Worm (Caenorhabditis elegans) whole organism, L3 larva: ENCODE measurements around the gene arrd-10.
A peak's percentile ranks its signal among the peaks of the same experiment; 100 is the strongest.

Source experiments
- R02D3.7 ChIP-seq: fragments of 150-350 bp; optimal IDR thresholded peaks from 2 replicates; lab custom pipeline; 2014; ENCODE audit warnings: missing biosample characterization, missing genetic modification characterization
- ZK546.5 ChIP-seq: sonication (generic microtip); optimal IDR thresholded peaks from 2 replicates; lab custom pipeline; 2017; ENCODE audit warnings: missing biosample characterization, missing genetic modification characterization
- aly-2 ChIP-seq: fragments of 150-350 bp; optimal IDR thresholded peaks from 2 replicates; lab custom pipeline; 2014; ENCODE audit warnings: missing biosample characterization, missing genetic modification characterization
- ama-1 ChIP-seq: fragments of 150-350 bp; optimal IDR thresholded peaks from 2 replicates; lab custom pipeline; 2018
- ceh-28 ChIP-seq: fragments of 150-350 bp; optimal IDR thresholded peaks from 2 replicates; lab custom pipeline; 2014; ENCODE audit warnings: missing biosample characterization, missing genetic modification reagents, missing genetic modification characterization
- ceh-82 ChIP-seq: fragments of 150-350 bp; optimal IDR thresholded peaks from 2 replicates; lab custom pipeline; 2014; ENCODE audit warnings: missing biosample characterization, missing genetic modification characterization
- ceh-9 ChIP-seq: sonication (generic microtip); optimal IDR thresholded peaks from 2 replicates; lab custom pipeline; 2018; ENCODE audit warnings: missing biosample characterization, missing genetic modification characterization
- egl-27 ChIP-seq: sonication (generic microtip); optimal IDR thresholded peaks from 4 replicates; lab custom pipeline; 2017; ENCODE audit warnings: missing biosample characterization, missing genetic modification reagents, missing genetic modification characterization
- egl-5 ChIP-seq: fragments of 150-350 bp; optimal IDR thresholded peaks from 2 replicates; lab custom pipeline; 2017; ENCODE audit warnings: missing biosample characterization, missing genetic modification reagents, missing genetic modification characterization, inconsistent platforms
- elt-1 ChIP-seq: fragments of 150-350 bp; optimal IDR thresholded peaks from 2 replicates; lab custom pipeline; 2014; ENCODE audit warnings: missing biosample characterization, missing genetic modification characterization
- elt-3 ChIP-seq, 3 experiments: fragments of 150-350 bp in 1 of 3; sonication (generic microtip) in 2 of 3; optimal IDR thresholded peaks; 2 replicates in 2 of 3; 4 replicates in 1 of 3; lab custom pipeline; 2014 to 2017; ENCODE audit warnings: missing biosample characterization in 3 of 3, missing genetic modification characterization in 3 of 3
- fkh-2 ChIP-seq: fragments of 150-350 bp; optimal IDR thresholded peaks from 2 replicates; lab custom pipeline; 2014; ENCODE audit warnings: missing biosample characterization, missing genetic modification reagents, missing genetic modification characterization
- jun-1 ChIP-seq: fragments of 150-350 bp; optimal IDR thresholded peaks from 2 replicates; lab custom pipeline; 2014; ENCODE audit warnings: missing biosample characterization, missing genetic modification reagents, missing genetic modification characterization
- lin-15B ChIP-seq: fragments of 150-350 bp; optimal IDR thresholded peaks from 2 replicates; lab custom pipeline; 2014; ENCODE audit warnings: missing biosample characterization, missing genetic modification characterization
- lin-39 ChIP-seq: fragments of 150-350 bp; optimal IDR thresholded peaks from 2 replicates; lab custom pipeline; 2018; ENCODE audit warnings: missing biosample characterization, missing genetic modification reagents, missing genetic modification characterization
- lsy-12 ChIP-seq: sonication (generic microtip); optimal IDR thresholded peaks from 2 replicates; lab custom pipeline; 2016; ENCODE audit warnings: mild to moderate bottlenecking, missing genetic modification characterization, missing compliant biosample characterization
- mdl-1 ChIP-seq: fragments of 150-350 bp; optimal IDR thresholded peaks from 2 replicates; lab custom pipeline; 2014; ENCODE audit warnings: missing biosample characterization, missing genetic modification characterization
- mml-1 ChIP-seq: fragments of 150-350 bp; sonication (generic microtip); optimal IDR thresholded peaks from 3 replicates; lab custom pipeline; 2014; ENCODE audit warnings: missing biosample characterization, missing genetic modification characterization
- nfya-1 ChIP-seq: sonication (generic microtip); optimal IDR thresholded peaks from 2 replicates; lab custom pipeline; 2017; ENCODE audit warnings: missing genetic modification characterization, mild to moderate bottlenecking, missing compliant biosample characterization, antibody characterized with exemption, moderate library complexity; ENCODE audit not compliant: insufficient read depth
- nhr-11 ChIP-seq: fragments of 150-350 bp; optimal IDR thresholded peaks from 2 replicates; lab custom pipeline; 2014; ENCODE audit warnings: missing biosample characterization, missing genetic modification characterization
- nhr-12 ChIP-seq: fragments of 150-350 bp; optimal IDR thresholded peaks from 2 replicates; lab custom pipeline; 2014; ENCODE audit warnings: missing biosample characterization, missing genetic modification characterization
- nhr-23 ChIP-seq: fragments of 150-350 bp; optimal IDR thresholded peaks from 2 replicates; lab custom pipeline; 2014; ENCODE audit warnings: missing biosample characterization, missing genetic modification reagents, missing genetic modification characterization
- nhr-237 ChIP-seq: fragments of 150-350 bp; optimal IDR thresholded peaks from 2 replicates; lab custom pipeline; 2014; ENCODE audit warnings: missing biosample characterization, missing genetic modification characterization
- nhr-25 ChIP-seq: sonication (generic microtip); optimal IDR thresholded peaks from 2 replicates; lab custom pipeline; 2017; ENCODE audit warnings: missing biosample characterization, missing genetic modification characterization
- nhr-28 ChIP-seq: fragments of 150-350 bp; optimal IDR thresholded peaks from 2 replicates; lab custom pipeline; 2014; ENCODE audit warnings: missing biosample characterization, missing genetic modification characterization
- nhr-43 ChIP-seq: sonication (generic microtip); optimal IDR thresholded peaks from 2 replicates; lab custom pipeline; 2016; ENCODE audit warnings: mild to moderate bottlenecking, missing genetic modification characterization, missing compliant biosample characterization; ENCODE audit not compliant: poor library complexity, severe bottlenecking
- nhr-67 ChIP-seq: fragments of 150-350 bp; optimal IDR thresholded peaks from 2 replicates; lab custom pipeline; 2014; ENCODE audit warnings: missing biosample characterization, missing genetic modification characterization
- nhr-76 ChIP-seq: fragments of 150-350 bp; sonication (generic microtip); optimal IDR thresholded peaks from 5 replicates; lab custom pipeline; 2014; ENCODE audit warnings: missing biosample characterization, missing genetic modification characterization
- nhr-77 ChIP-seq: fragments of 150-350 bp; optimal IDR thresholded peaks from 2 replicates; lab custom pipeline; 2014; ENCODE audit warnings: missing biosample characterization, missing genetic modification characterization
- pha-4 ChIP-seq: fragments of 150-350 bp; optimal IDR thresholded peaks from 2 replicates; lab custom pipeline; 2014; ENCODE audit warnings: missing biosample characterization, missing genetic modification reagents, missing genetic modification characterization
- skn-1 ChIP-seq: fragments of 150-350 bp; optimal IDR thresholded peaks from 2 replicates; lab custom pipeline; 2014; ENCODE audit warnings: missing biosample characterization, missing genetic modification characterization
- snpc-4 ChIP-seq: fragments of 150-350 bp; optimal IDR thresholded peaks from 2 replicates; lab custom pipeline; 2014; ENCODE audit warnings: missing biosample characterization, missing genetic modification characterization
- tbx-2 ChIP-seq: sonication (generic microtip); optimal IDR thresholded peaks from 2 replicates; lab custom pipeline; 2016; ENCODE audit warnings: mild to moderate bottlenecking, missing genetic modification characterization, missing compliant biosample characterization
- unc-39 ChIP-seq: sonication (generic microtip); optimal IDR thresholded peaks from 4 replicates; lab custom pipeline; 2017; ENCODE audit warnings: missing biosample characterization, missing genetic modification characterization

Gene arrd-10

ce11 chrII:12965538-12965588, 25.5 kb downstream of the arrd-10 start, which contains the start of gene ptr-18:
Gene ptr-18, plus strand, starts transcription at chrII:12965546.
- no peak for TF ChIP-seq ceh-82 (tag; lab: Kevin White, UChicago)
- no peak for TF ChIP-seq nhr-23 (tag; lab: Kevin White, UChicago)
- no peak for TF ChIP-seq tbx-2
- no peak for TF ChIP-seq R02D3.7 (tag; lab: Kevin White, UChicago)
- TF ChIP-seq lin-15B (tag; lab: Kevin White, UChicago) = no peak
- no peak for TF ChIP-seq nhr-43 (tag; lab: Kevin White, UChicago)
- no peak for TF ChIP-seq nhr-76 (tag; lab: Kevin White, UChicago)
- no peak for TF ChIP-seq ama-1 (lab: Kevin White, UChicago)
- no peak for TF ChIP-seq skn-1
- TF ChIP-seq pha-4 (tag; lab: Kevin White, UChicago) = no peak
- no peak for TF ChIP-seq ceh-9 (tag; lab: Kevin White, UChicago)
- no peak for TF ChIP-seq nhr-11
- TF ChIP-seq elt-1 (tag; lab: Kevin White, UChicago) = no peak

- TF ChIP-seq aly-2 (tag; lab: Kevin White, UChicago) (no peak), nhr-25 (tag; lab: Kevin White, UChicago) (peak; percentile 72), nfya-1 (tag; lab: Kevin White, UChicago) (peak; percentile 16), ama-1 (lab: Kevin White, UChicago) (peak; percentile 52), nhr-77 (tag; lab: Kevin White, UChicago) (no peak), tbx-2 (no peak), elt-1 (tag; lab: Kevin White, UChicago) (no peak)
Measured at ce11 chrII:12965589-12965988, 25.7 kb downstream of the arrd-10 start.

- TF ChIP-seq nhr-23 (tag; lab: Kevin White, UChicago) (no peak), nhr-25 (tag; lab: Kevin White, UChicago) (no peak), ZK546.5 (no peak), nhr-237 (tag; lab: Kevin White, UChicago) (no peak), nhr-28 (tag; lab: Kevin White, UChicago) (no peak), elt-3 (tag; optimal IDR thresholded peaks at IDR 0.05; lab: Kevin White, UChicago) (no peak), snpc-4 (tag; lab: Kevin White, UChicago) (no peak), jun-1 (no peak), egl-27 (tag; lab: Kevin White, UChicago) (no peak), unc-39 (tag; lab: Kevin White, UChicago) (no peak)
- TF ChIP-seq, all 47 proteins: peak for 0
Measured at ce11 chrII:12966274-12966673, 26.4 kb downstream of the arrd-10 start.

ce11 chrII:12968448-12968969, 28.6 kb downstream of the arrd-10 start:
- no peak for TF ChIP-seq nhr-76 (tag; lab: Kevin White, UChicago)
- TF ChIP-seq mml-1 (tag; lab: Kevin White, UChicago) = no peak
- TF ChIP-seq ceh-82 (tag; lab: Kevin White, UChicago) = no peak
- no peak for TF ChIP-seq nhr-67 (tag; lab: Kevin White, UChicago)
- no peak for TF ChIP-seq ceh-28 (tag; lab: Kevin White, UChicago)
- no peak for TF ChIP-seq nfya-1 (tag; lab: Kevin White, UChicago)
- no peak for TF ChIP-seq pha-4 (tag; lab: Kevin White, UChicago)
- TF ChIP-seq nhr-77 (tag; lab: Kevin White, UChicago) = no peak
- TF ChIP-seq snpc-4 (tag; lab: Kevin White, UChicago) = no peak
- no peak for TF ChIP-seq lin-39 (tag; lab: Kevin White, UChicago)
- TF ChIP-seq nhr-12 = no peak
- TF ChIP-seq jun-1 = no peak
- TF ChIP-seq nhr-237 (tag; lab: Kevin White, UChicago) = no peak
- TF ChIP-seq nhr-11 = no peak

- no peak for TF ChIP-seq egl-5 (tag; lab: Kevin White, UChicago)
- no peak for TF ChIP-seq mml-1 (tag; lab: Kevin White, UChicago)
- no peak for TF ChIP-seq mdl-1
- TF ChIP-seq fkh-2 = no peak
- TF ChIP-seq jun-1 = no peak
- no peak for TF ChIP-seq unc-39 (tag; lab: Kevin White, UChicago)
- no peak for TF ChIP-seq ama-1 (lab: Kevin White, UChicago)
- TF ChIP-seq lin-39 (tag; lab: Kevin White, UChicago) = no peak
- TF ChIP-seq lsy-12 (tag; lab: Kevin White, UChicago) = no peak
Measured at ce11 chrII:12969622-12970021, 29.7 kb downstream of the arrd-10 start, which contains the start of gene Y38F1A.4. Gene Y38F1A.4, minus strand, starts transcription at chrII:12969722.
